Worm (Caenorhabditis elegans): ENCODE results near the gene sra-9.

DNA sequence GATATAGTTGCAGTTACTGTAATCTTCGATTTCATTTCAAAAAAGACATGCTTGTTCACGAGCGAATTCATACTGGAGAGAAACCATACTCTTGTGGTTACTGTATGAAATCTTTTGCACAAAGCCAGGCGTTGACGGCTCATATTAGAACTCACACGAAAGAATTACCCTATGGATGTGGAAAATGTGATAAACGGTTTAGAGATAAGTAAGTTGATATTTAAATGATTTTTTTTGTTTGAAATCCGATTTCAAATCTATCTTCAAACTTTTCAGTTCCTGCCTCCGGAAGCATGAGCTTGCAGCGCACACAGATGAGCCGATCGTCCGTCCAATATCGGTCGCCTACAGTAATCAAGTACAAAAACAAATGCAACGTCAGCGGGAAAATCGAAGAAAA lies 26.8 kb downstream of the sra-9 start:
- TF ChIP-seq ceh-8 (GFP tag; optimal IDR thresholded peaks at IDR 0.05) (no peak), ama-1 (optimal IDR thresholded peaks at IDR 0.05) (no peak), blmp-1 (tag; optimal IDR thresholded peaks at IDR 0.05) (no peak), rnt-1 (tag; optimal IDR thresholded peaks at IDR 0.05) (no peak)

All from whole organism, L1 larva.